Fruit fly (Drosophila melanogaster) whole organism, embryonic: ENCODE data around the gene Exn.

ENCODE experiments used
- Atf3 ChIP-seq: fragments of 200-800 bp; sonication (Bioruptor generic); optimal IDR thresholded peaks from 3 replicates; lab custom pipeline; 2016; ENCODE audit warnings: missing biosample characterization, missing genetic modification characterization
- CG10543 ChIP-seq: fragments of 200-800 bp; sonication (Bioruptor generic); optimal IDR thresholded peaks from 3 replicates; lab custom pipeline; 2017; ENCODE audit warnings: missing biosample characterization, mild to moderate bottlenecking, missing genetic modification characterization, moderate library complexity
- CG11093 ChIP-seq: fragments of 200-800 bp; sonication (Bioruptor generic); IDR thresholded peaks from 3 replicates; pipeline ENCODE4 v1.3.6; 2022; ENCODE audit warnings: missing biosample characterization, missing genetic modification characterization
- CG11247 ChIP-seq: fragments of 200-800 bp; sonication (Bioruptor generic); IDR thresholded peaks from 2 replicates; pipeline ENCODE4 v1.3.6; 2022; ENCODE audit warnings: missing biosample characterization, missing genetic modification characterization
- CG12071 ChIP-seq: fragments of 200-800 bp; sonication (Bioruptor generic); optimal IDR thresholded peaks from 3 replicates; lab custom pipeline; 2018; ENCODE audit warnings: missing biosample characterization, mild to moderate bottlenecking, missing genetic modification characterization
- CG12299 ChIP-seq: fragments of 200-800 bp; sonication (Bioruptor generic); optimal IDR thresholded peaks from 2 replicates; lab custom pipeline; 2018; ENCODE audit warnings: missing biosample characterization, mild to moderate bottlenecking, missing genetic modification characterization
- CG12744 ChIP-seq: fragments of 200-800 bp; sonication (Bioruptor generic); optimal IDR thresholded peaks from 2 replicates; lab custom pipeline; 2016; ENCODE audit warnings: missing biosample characterization, missing genetic modification characterization
- CG13287 ChIP-seq: fragments of 200-800 bp; sonication (Bioruptor generic); IDR thresholded peaks from 2 replicates; pipeline ENCODE4 v1.3.6; 2022; ENCODE audit warnings: missing biosample characterization, missing genetic modification characterization; ENCODE audit not compliant: partially characterized antibody
- CG13424 ChIP-seq: fragments of 200-800 bp; sonication (Bioruptor generic); optimal IDR thresholded peaks from 2 replicates; lab custom pipeline; 2019; ENCODE audit warnings: missing biosample characterization, mild to moderate bottlenecking, missing genetic modification characterization, moderate library complexity
- CG14860 ChIP-seq: fragments of 200-800 bp; sonication (Bioruptor generic); IDR thresholded peaks from 3 replicates; pipeline ENCODE4 v1.3.6; 2022; ENCODE audit warnings: missing biosample characterization, missing genetic modification characterization; ENCODE audit not compliant: partially characterized antibody
- CG17568 ChIP-seq: fragments of 200-800 bp; sonication (Bioruptor generic); optimal IDR thresholded peaks from 2 replicates; lab custom pipeline; 2018; ENCODE audit warnings: missing biosample characterization, mild to moderate bottlenecking, missing genetic modification characterization, moderate library complexity
- CG34422 ChIP-seq: fragments of 200-800 bp; sonication (Bioruptor generic); IDR thresholded peaks from 3 replicates; pipeline ENCODE4 v1.3.6; 2022; ENCODE audit warnings: missing biosample characterization, missing genetic modification characterization
- CG3995 ChIP-seq: fragments of 200-800 bp; sonication (Bioruptor generic); optimal IDR thresholded peaks from 3 replicates; lab custom pipeline; 2016; ENCODE audit warnings: missing biosample characterization, missing genetic modification characterization
- CG4360 ChIP-seq: fragments of 200-800 bp; sonication (Bioruptor generic); IDR thresholded peaks from 2 replicates; pipeline ENCODE4 v1.3.6; 2022; ENCODE audit warnings: missing biosample characterization, missing genetic modification characterization
- CG7786 ChIP-seq: fragments of 200-800 bp; sonication (Bioruptor generic); optimal IDR thresholded peaks from 2 replicates; lab custom pipeline; 2016; ENCODE audit warnings: missing biosample characterization, missing genetic modification characterization
- CG8281 ChIP-seq: fragments of 200-800 bp; sonication (Bioruptor generic); optimal IDR thresholded peaks from 2 replicates; lab custom pipeline; 2018; ENCODE audit warnings: missing biosample characterization, mild to moderate bottlenecking, missing genetic modification characterization, moderate library complexity
- Dip2 ChIP-seq: fragments of 200-800 bp; sonication (Bioruptor generic); IDR thresholded peaks from 2 replicates; pipeline ENCODE4 v1.3.6; 2022; ENCODE audit warnings: missing biosample characterization, missing genetic modification characterization
- Dll ChIP-seq: fragments of 200-800 bp; sonication (Bioruptor generic); IDR thresholded peaks from 4 replicates; pipeline ENCODE4 v1.3.6; 2022; ENCODE audit warnings: missing biosample characterization, missing genetic modification characterization; ENCODE audit not compliant: partially characterized antibody
- ERR ChIP-seq: fragments of 200-800 bp; sonication (Bioruptor generic); optimal IDR thresholded peaks from 2 replicates; lab custom pipeline; 2016; ENCODE audit warnings: missing biosample characterization, missing genetic modification characterization
- Jarid2 ChIP-seq: fragments of 200-800 bp; sonication (Bioruptor generic); optimal IDR thresholded peaks from 3 replicates; lab custom pipeline; 2017; ENCODE audit warnings: mild to moderate bottlenecking, missing biosample characterization, missing genetic modification reagents, missing genetic modification characterization
- Lim3 ChIP-seq: fragments of 200-800 bp; sonication (Bioruptor generic); IDR thresholded peaks from 2 replicates; pipeline ENCODE4 v1.3.6; 2022; ENCODE audit warnings: missing biosample characterization, missing genetic modification characterization
- Max ChIP-seq: fragments of 200-800 bp; sonication (Bioruptor generic); optimal IDR thresholded peaks from 2 replicates; lab custom pipeline; 2016; ENCODE audit warnings: missing biosample characterization, mild to moderate bottlenecking, missing genetic modification characterization
- Med ChIP-seq: fragments of 200-800 bp; sonication (Bioruptor generic); peaks from one replicate; lab custom pipeline; 2016; ENCODE audit warnings: missing biosample characterization, missing genetic modification characterization, mild to moderate bottlenecking, inconsistent platforms, moderate library complexity
- NfI ChIP-seq: fragments of 200-800 bp; sonication (Bioruptor generic); optimal IDR thresholded peaks from 3 replicates; lab custom pipeline; 2018; ENCODE audit warnings: missing biosample characterization, mild to moderate bottlenecking, missing genetic modification characterization, moderate library complexity
- Poxn ChIP-seq: fragments of 200-800 bp; sonication (Bioruptor generic); IDR thresholded peaks from 2 replicates; pipeline ENCODE4 v1.3.6; 2022; ENCODE audit warnings: missing biosample characterization, missing genetic modification characterization
- Rfx ChIP-seq: fragments of 200-800 bp; sonication (Bioruptor generic); IDR thresholded peaks from 2 replicates; pipeline ENCODE4 v1.3.6; 2022; ENCODE audit warnings: missing biosample characterization, missing genetic modification characterization
- Rx ChIP-seq: fragments of 200-800 bp; sonication (Bioruptor generic); IDR thresholded peaks from 2 replicates; pipeline ENCODE4 v1.3.6; 2022; ENCODE audit warnings: missing biosample characterization, missing genetic modification characterization
- ab ChIP-seq: fragments of 200-800 bp; sonication (Bioruptor generic); optimal IDR thresholded peaks from 2 replicates; lab custom pipeline; 2016; ENCODE audit warnings: missing biosample characterization, missing genetic modification characterization
- aop ChIP-seq: fragments of 200-800 bp; sonication (Bioruptor generic); IDR thresholded peaks from 2 replicates; pipeline ENCODE4 v1.3.6; 2022; ENCODE audit warnings: missing biosample characterization, missing genetic modification characterization
- ash1 ChIP-seq: fragments of 200-800 bp; sonication (Bioruptor generic); optimal IDR thresholded peaks from 2 replicates; lab custom pipeline; 2018; ENCODE audit warnings: missing biosample characterization, mild to moderate bottlenecking, missing genetic modification characterization
- bowl ChIP-seq: fragments of 200-800 bp; sonication (Bioruptor generic); IDR thresholded peaks from 2 replicates; pipeline ENCODE4 v1.3.6; 2022; ENCODE audit warnings: missing biosample characterization, missing genetic modification characterization
- dmrt99B ChIP-seq: fragments of 200-800 bp; sonication (Bioruptor generic); optimal IDR thresholded peaks from 2 replicates; lab custom pipeline; 2018; ENCODE audit warnings: missing biosample characterization, mild to moderate bottlenecking, missing genetic modification characterization, moderate library complexity
- eve ChIP-seq, 2 experiments: fragments of >200 bp; optimal IDR thresholded peaks; 2 replicates each; lab custom pipeline; 2017; ENCODE audit warnings: missing biosample characterization in 2 of 2, missing genetic modification characterization in 2 of 2
- gcm2 ChIP-seq: fragments of 200-800 bp; sonication (Bioruptor generic); optimal IDR thresholded peaks from 2 replicates; lab custom pipeline; 2016; ENCODE audit warnings: missing biosample characterization, missing genetic modification characterization
- gfzf ChIP-seq: fragments of 200-800 bp; sonication (Bioruptor generic); optimal IDR thresholded peaks from 2 replicates; lab custom pipeline; 2016; ENCODE audit warnings: missing biosample characterization, mild to moderate bottlenecking, missing genetic modification characterization, moderate library complexity
- grau ChIP-seq: fragments of 200-800 bp; optimal IDR thresholded peaks from 3 replicates; lab custom pipeline; 2019; ENCODE audit warnings: missing biosample characterization, mild to moderate bottlenecking, missing genetic modification characterization, moderate library complexity
- gro ChIP-seq: fragments of 200-800 bp; sonication (Bioruptor generic); optimal IDR thresholded peaks from 2 replicates; lab custom pipeline; 2016; ENCODE audit warnings: missing biosample characterization, missing genetic modification characterization
- hkb ChIP-seq, 2 experiments: fragments of 200-800 bp in 1 of 2; fragments of >200 bp in 1 of 2; sonication (Bioruptor generic) in 1 of 2; IDR thresholded peaks in 1 of 2; optimal IDR thresholded peaks in 1 of 2; 2 replicates each; pipeline versions ENCODE4 v1.3.6 to Lab custom; 2017 to 2022; ENCODE audit warnings: missing biosample characterization in 1 of 2, missing genetic modification characterization in 1 of 2
- jing ChIP-seq: fragments of 200-800 bp; sonication (Bioruptor generic); optimal IDR thresholded peaks from 2 replicates; lab custom pipeline; 2018; ENCODE audit warnings: missing biosample characterization, mild to moderate bottlenecking, missing genetic modification characterization
- lov ChIP-seq, 2 experiments: fragments of 200-800 bp in 1 of 2; fragments of >200 bp in 1 of 2; sonication (Bioruptor generic) in 1 of 2; IDR thresholded peaks in 1 of 2; optimal IDR thresholded peaks in 1 of 2; 2 replicates in 1 of 2; 3 replicates in 1 of 2; pipeline versions ENCODE4 v1.3.6 to Lab custom; 2017 to 2022; ENCODE audit warnings: missing biosample characterization in 1 of 2, missing genetic modification characterization in 1 of 2
- nom ChIP-seq: fragments of 200-800 bp; sonication (Bioruptor generic); optimal IDR thresholded peaks from 2 replicates; lab custom pipeline; 2017; ENCODE audit warnings: missing biosample characterization, missing genetic modification characterization, mild to moderate bottlenecking, moderate library complexity, missing genetic modification reagents
- odd ChIP-seq: fragments of 200-800 bp; sonication (Bioruptor generic); optimal IDR thresholded peaks from 2 replicates; lab custom pipeline; 2017; ENCODE audit warnings: missing biosample characterization, mild to moderate bottlenecking, missing genetic modification characterization
- onecut ChIP-seq: fragments of 200-800 bp; sonication (Bioruptor generic); IDR thresholded peaks from 2 replicates; pipeline ENCODE4 v1.3.6; 2022; ENCODE audit warnings: missing biosample characterization, missing genetic modification characterization
- pb ChIP-seq: fragments of 200-800 bp; sonication (Bioruptor generic); optimal IDR thresholded peaks from 3 replicates; lab custom pipeline; 2016; ENCODE audit warnings: missing biosample characterization, missing genetic modification characterization
- stc ChIP-seq: fragments of 200-800 bp; sonication (Bioruptor generic); IDR thresholded peaks from 2 replicates; pipeline ENCODE4 v1.3.6; 2022; ENCODE audit warnings: missing biosample characterization, missing genetic modification characterization
- vnd ChIP-seq: fragments of 200-800 bp; sonication (Bioruptor generic); IDR thresholded peaks from 3 replicates; pipeline ENCODE4 v1.3.6; 2022; ENCODE audit warnings: missing biosample characterization, missing genetic modification characterization; ENCODE audit not compliant: partially characterized antibody
- wek ChIP-seq: fragments of 200-800 bp; sonication (Bioruptor generic); optimal IDR thresholded peaks from 3 replicates; lab custom pipeline; 2018; ENCODE audit warnings: missing biosample characterization, mild to moderate bottlenecking, missing genetic modification characterization, moderate library complexity

Gene Exn

DNA sequence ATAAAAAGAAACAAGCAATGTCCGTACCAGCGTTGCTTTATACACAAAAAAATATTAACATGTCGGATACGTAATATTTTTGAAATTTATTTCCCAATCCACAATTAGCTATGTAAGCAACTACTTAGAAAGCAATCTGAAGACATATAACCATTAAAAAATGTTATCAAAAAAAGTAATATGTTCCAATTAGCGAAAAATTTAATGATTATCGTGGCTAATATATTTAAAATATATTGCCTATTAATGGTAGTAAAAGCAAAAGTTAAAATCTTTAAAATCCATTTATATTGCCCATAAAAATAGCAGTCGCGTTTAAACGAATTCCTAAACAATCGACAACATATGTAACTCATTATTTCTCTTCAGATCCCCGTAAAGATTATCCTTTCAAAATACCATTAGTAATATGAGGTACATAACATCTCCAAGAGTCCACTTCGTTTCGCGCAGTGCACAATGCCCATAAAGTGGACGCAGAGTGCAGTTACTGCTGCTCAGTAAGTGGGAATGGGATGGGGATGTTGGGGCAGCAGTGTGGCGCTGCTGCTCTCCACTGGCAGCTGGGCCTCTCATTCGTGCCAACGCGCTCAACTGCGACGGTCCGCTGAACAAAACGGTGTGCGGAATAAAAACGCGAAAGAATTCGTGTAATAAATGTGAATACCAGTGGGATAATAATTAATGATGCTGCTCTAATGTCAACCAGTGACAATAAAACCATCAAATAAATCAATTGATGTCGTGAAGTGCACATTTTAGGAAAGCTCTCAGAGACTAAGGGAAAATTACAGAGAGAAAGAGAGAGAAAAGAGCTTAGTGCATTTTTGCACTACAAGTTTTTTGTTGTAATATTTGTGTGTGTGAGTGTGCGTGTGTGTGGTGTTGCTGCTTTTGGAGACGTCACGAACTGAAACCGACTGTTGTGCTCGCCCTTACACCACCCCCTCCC, 16.5 kb downstream of the Exn start (continued):
- TF ChIP-seq CG12071 (GFP tag; lab: Kevin White, UChicago): peak; percentile 31
- TF ChIP-seq aop (GFP tag; lab: Robert Waterston, UW): no peak
- TF ChIP-seq gro (GFP tag; lab: Kevin White, UChicago): peak; percentile 23
- no peak for TF ChIP-seq Lim3 (GFP tag; lab: Robert Waterston, UW)
- peak; percentile 50 for TF ChIP-seq Jarid2 (GFP tag; lab: Kevin White, UChicago)
- peak; percentile 49; the same call in 1 of the 2 replicates for TF ChIP-seq CG11247
- peak; percentile 53 for TF ChIP-seq Max (GFP tag; lab: Kevin White, UChicago)
- TF ChIP-seq Rx (GFP tag; lab: Robert Waterston, UW): no peak
- TF ChIP-seq CG34422 (GFP tag; lab: Robert Waterston, UW): no peak; the same call in 1 of the 3 replicates
- no peak for TF ChIP-seq CG12744 (GFP tag; lab: Kevin White, UChicago)
- TF ChIP-seq dmrt99B (tag; lab: Kevin White, UChicago): peak; percentile 73
- TF ChIP-seq CG11093 (GFP tag; lab: Robert Waterston, UW): no peak
- TF ChIP-seq grau: peak; percentile 58
- peak; percentile 65 for TF ChIP-seq odd (GFP tag; lab: Kevin White, UChicago)
- TF ChIP-seq CG13287 (GFP tag; lab: Robert Waterston, UW): peak; percentile 19; the same call in 1 of the 2 replicates
- TF ChIP-seq bowl (GFP tag; lab: Robert Waterston, UW): peak; percentile 14; the same call in 1 of the 2 replicates
- TF ChIP-seq Atf3 (GFP tag; lab: Kevin White, UChicago): no peak
- no peak for TF ChIP-seq ash1 (GFP tag; lab: Kevin White, UChicago)
- TF ChIP-seq vnd (GFP tag; lab: Robert Waterston, UW): no peak
- TF ChIP-seq ab: no peak
- peak; percentile 47 for TF ChIP-seq NfI
- peak; percentile 58 for TF ChIP-seq CG13424
- peak; percentile 24 for TF ChIP-seq CG8281 (tag; lab: Kevin White, UChicago)
- no peak for TF ChIP-seq CG17568 (GFP tag; lab: Kevin White, UChicago)
- no peak for TF ChIP-seq CG12299 (tag; lab: Kevin White, UChicago)
- no peak for TF ChIP-seq jing (GFP tag; lab: Kevin White, UChicago)
- TF ChIP-seq ERR: no peak
- peak; percentile 60 for TF ChIP-seq nom (GFP tag; lab: Kevin White, UChicago)
- TF ChIP-seq CG14860: no peak
- TF ChIP-seq Med (GFP tag; lab: Kevin White, UChicago): peak; percentile 79
- TF ChIP-seq Dip2: no peak
- peak; percentile 11 for TF ChIP-seq CG7786 (GFP tag; lab: Kevin White, UChicago)
- no peak for TF ChIP-seq CG4360
- no peak for TF ChIP-seq lov (optimal IDR thresholded peaks at IDR 0.05; lab: Kevin White, UChicago)
- no peak for TF ChIP-seq lov (GFP tag; IDR thresholded peaks at IDR 0.05; lab: Robert Waterston, UW)
- TF ChIP-seq CG10543 (GFP tag; lab: Kevin White, UChicago): no peak
- no peak for TF ChIP-seq wek (GFP tag; lab: Kevin White, UChicago)
- TF ChIP-seq stc (GFP tag; lab: Robert Waterston, UW): no peak
- TF ChIP-seq hkb (optimal IDR thresholded peaks at IDR 0.05; lab: Kevin White, UChicago): no peak
- TF ChIP-seq hkb (GFP tag; IDR thresholded peaks at IDR 0.05; lab: Robert Waterston, UW): no peak; the same call in 1 of the 2 replicates
- no peak for TF ChIP-seq pb (GFP tag; lab: Kevin White, UChicago)
- TF ChIP-seq CG3995 (GFP tag; lab: Kevin White, UChicago): no peak
- TF ChIP-seq onecut (GFP tag; lab: Robert Waterston, UW): no peak
- TF ChIP-seq Rfx: peak; percentile 71
- peak; percentile 32; the same call in 2 of the 4 replicates for TF ChIP-seq Dll
- TF ChIP-seq eve (GFP tag; optimal IDR thresholded peaks at IDR 0.05; lab: Kevin White, UChicago): peak in 1 of 2 experiments; percentile 33
- no peak for TF ChIP-seq gcm2 (GFP tag; lab: Kevin White, UChicago)
- no peak for TF ChIP-seq gfzf (GFP tag; lab: Kevin White, UChicago)
- no peak for TF ChIP-seq Poxn (GFP tag; lab: Robert Waterston, UW)
